Fruit fly (Drosophila melanogaster): ENCODE data around the gene Ugt36E1.

Ugt36E1 gene

dm6 chr2L:18857635-18858059 is 31.1 kb downstream of the Ugt36E1 start (continued):
- TF ChIP-seq oc (tag; optimal IDR thresholded peaks at IDR 0.05) = peak; percentile 93
- peak; percentile 87; the same call in 2 of the 3 replicates for TF ChIP-seq gce (GFP tag; IDR thresholded peaks at IDR 0.05)
- peak; percentile 80 for TF ChIP-seq cwo (GFP tag; optimal IDR thresholded peaks at IDR 0.05)
- peak; percentile 87 for TF ChIP-seq CG15601 (tag; optimal IDR thresholded peaks at IDR 0.05)
- TF ChIP-seq Awh (GFP tag; IDR thresholded peaks at IDR 0.05) = peak; percentile 93
- TF ChIP-seq Rx (GFP tag; IDR thresholded peaks at IDR 0.05) = peak; percentile 86
- TF ChIP-seq fru (optimal IDR thresholded peaks at IDR 0.05) = no peak
- TF ChIP-seq Lpt (GFP tag; optimal IDR thresholded peaks at IDR 0.05) = no peak
- peak; percentile 0 for TF ChIP-seq CG9797 (GFP tag; optimal IDR thresholded peaks at IDR 0.05)
- peak; percentile 33 for TF ChIP-seq p53 (GFP tag; optimal IDR thresholded peaks at IDR 0.05)
- TF ChIP-seq CG3281 (GFP tag; optimal IDR thresholded peaks at IDR 0.05) = peak; percentile 92
- TF ChIP-seq NK7.1 (GFP tag; optimal IDR thresholded peaks at IDR 0.05) = peak; percentile 68
- peak; percentile 78 for TF ChIP-seq schlank (tag; optimal IDR thresholded peaks at IDR 0.05)
- TF ChIP-seq sisA (GFP tag; IDR thresholded peaks at IDR 0.05) = peak; percentile 84
- TF ChIP-seq CG9932 (GFP tag; IDR thresholded peaks at IDR 0.05) = peak; percentile 84
- TF ChIP-seq shn (GFP tag; optimal IDR thresholded peaks at IDR 0.05) = peak; percentile 81
- TF ChIP-seq Mrtf (GFP tag; IDR thresholded peaks at IDR 0.05) = peak; percentile 72; the same call in 2 of the 3 replicates
- TF ChIP-seq CG13123 (GFP tag; optimal IDR thresholded peaks at IDR 0.05) = peak; percentile 64
- peak; percentile 82 for TF ChIP-seq CG10147 (GFP tag; optimal IDR thresholded peaks at IDR 0.05)
- peak; percentile 55 for TF ChIP-seq CG4360 (GFP tag; IDR thresholded peaks at IDR 0.05)
- peak; percentile 61 for TF ChIP-seq CG18476 (GFP tag; optimal IDR thresholded peaks at IDR 0.05)
- peak; percentile 86 for TF ChIP-seq Gug (GFP tag; IDR thresholded peaks at IDR 0.05)
- peak; percentile 93 for TF ChIP-seq Oli (tag; optimal IDR thresholded peaks at IDR 0.05)
- TF ChIP-seq CG14667 (GFP tag; IDR thresholded peaks at IDR 0.05) = peak; percentile 87
- TF ChIP-seq CG7357 (GFP tag; IDR thresholded peaks at IDR 0.05) = peak; percentile 81
- no peak for TF ChIP-seq Trl (optimal IDR thresholded peaks at IDR 0.05)
- TF ChIP-seq Trl (GFP tag; optimal IDR thresholded peaks at IDR 0.05) = peak; percentile 80
- peak; percentile 85 for TF ChIP-seq CG10462 (GFP tag; optimal IDR thresholded peaks at IDR 0.05)
- TF ChIP-seq Aef1 (GFP tag; IDR thresholded peaks at IDR 0.05) = peak; percentile 88
- TF ChIP-seq gsb (GFP tag; IDR thresholded peaks at IDR 0.05) = peak; percentile 82
- no peak for TF ChIP-seq abd-A (tag; optimal IDR thresholded peaks at IDR 0.05)
- peak; percentile 92 for TF ChIP-seq Dip3 (GFP tag; optimal IDR thresholded peaks at IDR 0.05)
- peak; percentile 94 for TF ChIP-seq HmgZ (tag; optimal IDR thresholded peaks at IDR 0.05)
- peak; percentile 88 for TF ChIP-seq CG8944 (GFP tag; optimal IDR thresholded peaks at IDR 0.05)
- peak; percentile 93 for TF ChIP-seq CG14710 (tag; optimal IDR thresholded peaks at IDR 0.05)
- TF ChIP-seq ken (GFP tag; IDR thresholded peaks at IDR 0.05) = peak; percentile 94
- peak; percentile 90 for TF ChIP-seq dmrt99B (tag; optimal IDR thresholded peaks at IDR 0.05)
- TF ChIP-seq CG18011 (GFP tag; optimal IDR thresholded peaks at IDR 0.05) = peak; percentile 84
- peak; percentile 84 for TF ChIP-seq pnt (GFP tag; optimal IDR thresholded peaks at IDR 0.05)
- TF ChIP-seq sqz (GFP tag; optimal IDR thresholded peaks at IDR 0.05) = peak; percentile 76
- TF ChIP-seq Sox102F (GFP tag; optimal IDR thresholded peaks at IDR 0.05) = peak; percentile 94
- TF ChIP-seq dan (GFP tag; IDR thresholded peaks at IDR 0.05) = 0 out of 2 replicates have a peak, but pooled peaks have one; percentile 13
- peak; percentile 95 for TF ChIP-seq unpg (GFP tag; optimal IDR thresholded peaks at IDR 0.05)
- peak; percentile 81 for TF ChIP-seq CG4404 (GFP tag; IDR thresholded peaks at IDR 0.05)
- peak; percentile 70 for TF ChIP-seq Side (GFP tag; optimal IDR thresholded peaks at IDR 0.05)
- peak; percentile 75 for TF ChIP-seq Hmx (GFP tag; optimal IDR thresholded peaks at IDR 0.05)
- TF ChIP-seq NFAT (GFP tag; IDR thresholded peaks at IDR 0.05) = peak; percentile 88
- peak; percentile 81 for TF ChIP-seq Taf1 (GFP tag; IDR thresholded peaks at IDR 0.05)
- TF ChIP-seq inv (GFP tag; IDR thresholded peaks at IDR 0.05; ENCODE audit: partially characterized antibody) = no peak
- peak; percentile 81 for TF ChIP-seq CrebB (tag; optimal IDR thresholded peaks at IDR 0.05)
- TF ChIP-seq CG3163 (GFP tag; optimal IDR thresholded peaks at IDR 0.05) = peak; percentile 66
- peak; percentile 81 for TF ChIP-seq peb (GFP tag; IDR thresholded peaks at IDR 0.05)
- peak; percentile 90 for TF ChIP-seq Bteb2 (GFP tag; optimal IDR thresholded peaks at IDR 0.05)
